Fruit fly (Drosophila melanogaster) whole organism, embryonic: ENCODE data around the gene CG42835.

Source experiments
- Bdp1 ChIP-seq: fragments of 200-800 bp; sonication (Bioruptor generic); optimal IDR thresholded peaks from 3 replicates; lab custom pipeline; 2016; ENCODE audit warnings: missing biosample characterization, missing genetic modification characterization
- BtbVII ChIP-seq: fragments of 200-800 bp; sonication (Bioruptor generic); optimal IDR thresholded peaks from 3 replicates; lab custom pipeline; 2017; ENCODE audit warnings: missing biosample characterization, mild to moderate bottlenecking, missing genetic modification characterization
- C15 ChIP-seq: fragments of 200-800 bp; sonication (Bioruptor generic); IDR thresholded peaks from 3 replicates; pipeline ENCODE4 v1.3.6; 2022; ENCODE audit warnings: missing biosample characterization, missing genetic modification characterization
- CG1024 ChIP-seq: fragments of 200-800 bp; sonication (Bioruptor generic); IDR thresholded peaks from 2 replicates; pipeline ENCODE4 v1.3.6; 2022; ENCODE audit warnings: missing biosample characterization, missing genetic modification characterization
- CG10267 ChIP-seq: fragments of 200-800 bp; sonication (Bioruptor generic); optimal IDR thresholded peaks from 2 replicates; lab custom pipeline; 2018; ENCODE audit warnings: missing biosample characterization, mild to moderate bottlenecking, missing genetic modification characterization, moderate library complexity
- CG11723 ChIP-seq: fragments of 200-800 bp; sonication (Bioruptor generic); optimal IDR thresholded peaks from 2 replicates; lab custom pipeline; 2017; ENCODE audit warnings: missing biosample characterization, mild to moderate bottlenecking, missing genetic modification characterization
- CG12299 ChIP-seq: fragments of 200-800 bp; sonication (Bioruptor generic); optimal IDR thresholded peaks from 2 replicates; lab custom pipeline; 2018; ENCODE audit warnings: missing biosample characterization, mild to moderate bottlenecking, missing genetic modification characterization
- CG14860 ChIP-seq: fragments of 200-800 bp; sonication (Bioruptor generic); IDR thresholded peaks from 3 replicates; pipeline ENCODE4 v1.3.6; 2022; ENCODE audit warnings: missing biosample characterization, missing genetic modification characterization; ENCODE audit not compliant: partially characterized antibody
- CG15269 ChIP-seq: fragments of 200-800 bp; sonication (Bioruptor generic); optimal IDR thresholded peaks from 2 replicates; lab custom pipeline; 2018; ENCODE audit warnings: missing biosample characterization, mild to moderate bottlenecking, missing genetic modification characterization, moderate library complexity
- CG16779 ChIP-seq: fragments of 200-800 bp; sonication (Bioruptor generic); IDR thresholded peaks from 2 replicates; pipeline ENCODE4 v1.3.6; 2022; ENCODE audit warnings: missing biosample characterization, missing genetic modification characterization
- CG17186 ChIP-seq: fragments of 200-800 bp; sonication (Bioruptor generic); optimal IDR thresholded peaks from 3 replicates; lab custom pipeline; 2017; ENCODE audit warnings: missing biosample characterization, missing genetic modification reagents, missing genetic modification characterization
- CG17802 ChIP-seq: fragments of 200-800 bp; sonication (Bioruptor generic); optimal IDR thresholded peaks from 2 replicates; lab custom pipeline; 2018; ENCODE audit warnings: missing biosample characterization, mild to moderate bottlenecking, missing genetic modification characterization, moderate library complexity
- CG18262 ChIP-seq: fragments of 200-800 bp; optimal IDR thresholded peaks from 3 replicates; lab custom pipeline; 2019; ENCODE audit warnings: missing biosample characterization, mild to moderate bottlenecking, missing genetic modification characterization, moderate library complexity
- CG2120 ChIP-seq: fragments of 200-800 bp; sonication (Bioruptor generic); optimal IDR thresholded peaks from 3 replicates; lab custom pipeline; 2016; ENCODE audit warnings: missing biosample characterization, missing genetic modification characterization
- CG3281 ChIP-seq: fragments of 200-800 bp; sonication (Bioruptor generic); optimal IDR thresholded peaks from 3 replicates; lab custom pipeline; 2017; ENCODE audit warnings: missing biosample characterization, mild to moderate bottlenecking, missing genetic modification characterization
- CG34422 ChIP-seq: fragments of 200-800 bp; sonication (Bioruptor generic); IDR thresholded peaks from 3 replicates; pipeline ENCODE4 v1.3.6; 2022; ENCODE audit warnings: missing biosample characterization, missing genetic modification characterization
- CG42726 ChIP-seq: fragments of 200-800 bp; sonication (Bioruptor generic); IDR thresholded peaks from 2 replicates; pipeline ENCODE4 v1.3.6; 2022; ENCODE audit warnings: missing biosample characterization, missing genetic modification characterization; ENCODE audit not compliant: partially characterized antibody
- CG6854 ChIP-seq: fragments of 200-800 bp; sonication (Bioruptor generic); optimal IDR thresholded peaks from 3 replicates; lab custom pipeline; 2017; ENCODE audit warnings: missing biosample characterization, mild to moderate bottlenecking, missing genetic modification characterization
- CG8290 ChIP-seq, 3 experiments: fragments of 200-800 bp; sonication (Bioruptor generic); optimal IDR thresholded peaks; 2 replicates each; lab custom pipeline; 2016 to 2019; ENCODE audit warnings: missing biosample characterization in 3 of 3, missing genetic modification characterization in 3 of 3, mild to moderate bottlenecking in 2 of 3, moderate library complexity in 1 of 3
- D19A ChIP-seq: fragments of 200-800 bp; optimal IDR thresholded peaks from 3 replicates; lab custom pipeline; 2019; ENCODE audit warnings: missing biosample characterization, mild to moderate bottlenecking, missing genetic modification characterization, moderate library complexity
- D19B ChIP-seq: fragments of 200-800 bp; sonication (Bioruptor generic); optimal IDR thresholded peaks from 2 replicates; lab custom pipeline; 2017; ENCODE audit warnings: missing biosample characterization, mild to moderate bottlenecking, missing genetic modification characterization
- Elba2 ChIP-seq: fragments of 200-800 bp; sonication (Bioruptor generic); optimal IDR thresholded peaks from 3 replicates; lab custom pipeline; 2016; ENCODE audit warnings: missing biosample characterization, missing genetic modification characterization
- H2.0 ChIP-seq: fragments of 200-800 bp; sonication (Bioruptor generic); IDR thresholded peaks from 2 replicates; pipeline ENCODE4 v1.3.6; 2022; ENCODE audit warnings: missing biosample characterization, missing genetic modification characterization
- HLH4C ChIP-seq: fragments of 200-800 bp; sonication (Bioruptor generic); IDR thresholded peaks from 3 replicates; pipeline ENCODE4 v1.3.6; 2022; ENCODE audit warnings: missing biosample characterization, missing genetic modification characterization; ENCODE audit not compliant: partially characterized antibody
- MBD-R2 ChIP-seq: fragments of 200-800 bp; sonication (Bioruptor generic); IDR thresholded peaks from 2 replicates; pipeline ENCODE4 v1.3.6; 2022; ENCODE audit warnings: missing biosample characterization, missing genetic modification characterization
- NFAT ChIP-seq: fragments of 200-800 bp; sonication (Bioruptor generic); IDR thresholded peaks from 2 replicates; pipeline ENCODE4 v1.3.6; 2022; ENCODE audit warnings: missing biosample characterization, missing genetic modification characterization
- NK7.1 ChIP-seq: fragments of 200-800 bp; sonication (Bioruptor generic); optimal IDR thresholded peaks from 3 replicates; lab custom pipeline; 2016; ENCODE audit warnings: missing biosample characterization, missing genetic modification characterization
- Neu2 ChIP-seq: fragments of 200-800 bp; sonication (Bioruptor generic); optimal IDR thresholded peaks from 3 replicates; lab custom pipeline; 2016; ENCODE audit warnings: missing biosample characterization, missing genetic modification characterization, borderline replicate concordance
- Six4 ChIP-seq: fragments of 200-800 bp; sonication (Bioruptor generic); optimal IDR thresholded peaks from 2 replicates; lab custom pipeline; 2016; ENCODE audit warnings: missing biosample characterization, missing genetic modification characterization
- Sry-β ChIP-seq: fragments of 200-800 bp; sonication (Bioruptor generic); optimal IDR thresholded peaks from 2 replicates; lab custom pipeline; 2018; ENCODE audit warnings: missing biosample characterization, mild to moderate bottlenecking, missing genetic modification characterization, moderate library complexity
- Stat92E ChIP-seq, 3 experiments: fragments of >200 bp in 2 of 3; fragments of 200-800 bp in 1 of 3; sonication (Bioruptor generic) in 1 of 3; optimal IDR thresholded peaks; 2 replicates each; lab custom pipeline; 2017 to 2019; ENCODE audit warnings: missing biosample characterization in 3 of 3, missing genetic modification characterization in 3 of 3, mild to moderate bottlenecking in 1 of 3, moderate library complexity in 1 of 3
- YL-1 ChIP-seq: fragments of 200-800 bp; sonication (Bioruptor generic); optimal IDR thresholded peaks from 3 replicates; lab custom pipeline; 2017; ENCODE audit warnings: missing biosample characterization, mild to moderate bottlenecking, missing genetic modification characterization
- ara ChIP-seq: fragments of 200-800 bp; sonication (Bioruptor generic); IDR thresholded peaks from 2 replicates; pipeline ENCODE4 v1.3.6; 2022; ENCODE audit warnings: missing biosample characterization, missing genetic modification characterization
- dmrt99B ChIP-seq: fragments of 200-800 bp; sonication (Bioruptor generic); optimal IDR thresholded peaks from 2 replicates; lab custom pipeline; 2018; ENCODE audit warnings: missing biosample characterization, mild to moderate bottlenecking, missing genetic modification characterization, moderate library complexity
- exex ChIP-seq: fragments of 200-800 bp; sonication (Bioruptor generic); optimal IDR thresholded peaks from 4 replicates; lab custom pipeline; 2018; ENCODE audit warnings: missing biosample characterization, mild to moderate bottlenecking, missing genetic modification characterization, moderate library complexity
- fu2 ChIP-seq: fragments of 200-800 bp; sonication (Bioruptor generic); optimal IDR thresholded peaks from 2 replicates; lab custom pipeline; 2016; ENCODE audit warnings: missing biosample characterization, missing genetic modification characterization
- gcm2 ChIP-seq: fragments of 200-800 bp; sonication (Bioruptor generic); optimal IDR thresholded peaks from 2 replicates; lab custom pipeline; 2016; ENCODE audit warnings: missing biosample characterization, missing genetic modification characterization
- insv ChIP-seq, 2 experiments: fragments of 200-800 bp; sonication (Bioruptor generic); optimal IDR thresholded peaks; 3 replicates each; lab custom pipeline; 2016 to 2018; ENCODE audit warnings: missing biosample characterization in 2 of 2, missing genetic modification characterization in 2 of 2
- jing ChIP-seq: fragments of 200-800 bp; sonication (Bioruptor generic); optimal IDR thresholded peaks from 2 replicates; lab custom pipeline; 2018; ENCODE audit warnings: missing biosample characterization, mild to moderate bottlenecking, missing genetic modification characterization
- jumu ChIP-seq: fragments of 200-800 bp; sonication (Bioruptor generic); optimal IDR thresholded peaks from 3 replicates; lab custom pipeline; 2016; ENCODE audit warnings: missing biosample characterization, missing genetic modification characterization
- ken ChIP-seq: fragments of 200-800 bp; sonication (Bioruptor generic); IDR thresholded peaks from 3 replicates; pipeline ENCODE4 v1.3.6; 2022; ENCODE audit warnings: missing biosample characterization, missing genetic modification characterization
- lilli ChIP-seq: fragments of 200-800 bp; sonication (Bioruptor generic); optimal IDR thresholded peaks from 3 replicates; lab custom pipeline; 2016; ENCODE audit warnings: missing biosample characterization, missing genetic modification characterization
- mam ChIP-seq: fragments of 200-800 bp; sonication (Bioruptor generic); optimal IDR thresholded peaks from 3 replicates; lab custom pipeline; 2016; ENCODE audit warnings: missing biosample characterization, missing genetic modification characterization
- run ChIP-seq: fragments of 200-800 bp; sonication (Bioruptor generic); optimal IDR thresholded peaks from 3 replicates; lab custom pipeline; 2018; ENCODE audit warnings: missing biosample characterization, mild to moderate bottlenecking, missing genetic modification characterization
- slp2 ChIP-seq: fragments of 200-800 bp; sonication (Bioruptor generic); optimal IDR thresholded peaks from 2 replicates; lab custom pipeline; 2016; ENCODE audit warnings: missing biosample characterization, missing genetic modification characterization
- so ChIP-seq: fragments of 200-800 bp; sonication (Bioruptor generic); IDR thresholded peaks from 3 replicates; pipeline ENCODE4 v1.3.6; 2022; ENCODE audit warnings: missing biosample characterization, missing genetic modification characterization
- toy ChIP-seq: fragments of 200-800 bp; sonication (Bioruptor generic); IDR thresholded peaks from 2 replicates; pipeline ENCODE4 v1.3.6; 2022; ENCODE audit warnings: missing biosample characterization, missing genetic modification characterization
- wek ChIP-seq: fragments of 200-800 bp; sonication (Bioruptor generic); optimal IDR thresholded peaks from 3 replicates; lab custom pipeline; 2018; ENCODE audit warnings: missing biosample characterization, mild to moderate bottlenecking, missing genetic modification characterization, moderate library complexity
- zfh2 ChIP-seq: fragments of 200-800 bp; sonication (Bioruptor generic); optimal IDR thresholded peaks from 2 replicates; lab custom pipeline; 2016; ENCODE audit warnings: missing biosample characterization, missing genetic modification characterization

CG42835 gene

DNA sequence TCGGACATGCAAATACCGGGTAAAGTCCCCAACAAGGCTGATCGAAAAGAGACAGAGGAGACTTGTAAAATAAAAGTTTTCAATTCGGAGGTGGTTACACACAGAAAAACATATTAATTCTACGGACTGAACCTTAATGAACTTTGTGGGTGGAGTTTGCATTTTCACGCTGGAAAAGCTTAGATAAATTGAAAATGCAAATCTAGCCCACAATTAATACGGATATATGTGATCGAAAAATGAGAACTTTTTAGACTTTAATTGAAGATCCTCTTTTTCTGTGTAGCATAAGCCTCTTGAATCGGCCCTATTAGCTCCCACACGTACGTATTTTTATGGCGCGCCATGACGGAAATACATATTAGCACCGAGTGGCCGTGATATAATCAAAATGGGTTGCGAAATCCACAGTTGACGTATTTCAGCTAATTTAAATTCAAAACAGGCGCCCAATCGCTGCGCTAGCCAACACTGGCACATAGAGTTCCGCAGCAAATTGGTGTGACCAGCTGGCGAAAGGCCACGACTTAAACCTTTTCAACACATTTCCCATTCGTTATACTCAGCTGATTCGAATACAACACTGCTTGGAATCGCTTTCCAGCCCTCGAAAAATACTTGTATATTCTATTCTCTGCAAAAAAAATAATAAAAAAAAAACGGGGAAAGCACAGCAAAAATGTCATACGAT, 35.0 kb upstream of the CG42835 start (continued):
- TF ChIP-seq CG10267 (tag; lab: Kevin White, UChicago) (peak; percentile 98), slp2 (GFP tag; lab: Kevin White, UChicago) (no peak), CG18262 (tag; lab: Kevin White, UChicago) (peak; percentile 28), D19A (tag; lab: Kevin White, UChicago) (peak; percentile 12), CG3281 (peak; percentile 71), Bdp1 (GFP tag; lab: Kevin White, UChicago) (peak; percentile 59), CG6854 (GFP tag; lab: Kevin White, UChicago) (peak; percentile 60), jumu (GFP tag; lab: Kevin White, UChicago) (peak; percentile 67), CG16779 (GFP tag; lab: Robert Waterston, UW) (0 out of 2 replicates have a peak, but pooled peaks have one; percentile 18), Neu2 (GFP tag; lab: Kevin White, UChicago) (no peak), Sry-β (GFP tag; lab: Kevin White, UChicago) (no peak), MBD-R2 (GFP tag; lab: Robert Waterston, UW) (peak; percentile 80), HLH4C (GFP tag; lab: Robert Waterston, UW) (no peak), CG17186 (GFP tag; lab: Kevin White, UChicago) (peak; percentile 71), gcm2 (GFP tag; lab: Kevin White, UChicago) (peak; percentile 3), NK7.1 (GFP tag; lab: Kevin White, UChicago) (peak; percentile 17), Stat92E (GFP tag; optimal IDR thresholded peaks at IDR 0.05; lab: Kevin White, UChicago) (no peak), CG17802 (tag; lab: Kevin White, UChicago) (peak; percentile 9), toy (no peak), CG42726 (no peak), mam (GFP tag; lab: Kevin White, UChicago) (peak; percentile 84), CG8290 (GFP tag; optimal IDR thresholded peaks at IDR 0.05; lab: Kevin White, UChicago) (peak; percentile 61), CG8290 (tag; optimal IDR thresholded peaks at IDR 0.05; lab: Kevin White, UChicago) (peak in 1 of 2 experiments; percentile 85), CG15269 (peak; percentile 75), so (GFP tag; lab: Robert Waterston, UW) (no peak), run (tag; lab: Kevin White, UChicago) (no peak), NFAT (GFP tag; lab: Robert Waterston, UW) (peak; percentile 54), zfh2 (peak; percentile 61), D19B (GFP tag; lab: Kevin White, UChicago) (no peak), CG1024 (GFP tag; lab: Robert Waterston, UW) (no peak), Six4 (no peak), jing (GFP tag; lab: Kevin White, UChicago) (peak; percentile 23), C15 (no peak), lilli (GFP tag; lab: Kevin White, UChicago) (peak; percentile 69), YL-1 (GFP tag; lab: Kevin White, UChicago) (peak; percentile 74), fu2 (GFP tag; lab: Kevin White, UChicago) (peak; percentile 61), Elba2 (peak; percentile 34), CG12299 (peak; percentile 1), insv (GFP tag; optimal IDR thresholded peaks at IDR 0.05; lab: Kevin White, UChicago) (peak in 1 of 2 experiments; percentile 36), ara (GFP tag; lab: Robert Waterston, UW) (peak; percentile 40; the same call in 1 of the 2 replicates), CG14860 (GFP tag; lab: Robert Waterston, UW) (no peak), CG34422 (GFP tag; lab: Robert Waterston, UW) (no peak; the same call in 2 of the 3 replicates), exex (no peak), BtbVII (GFP tag; lab: Kevin White, UChicago) (peak; percentile 31), CG2120 (GFP tag; lab: Kevin White, UChicago) (peak; percentile 83), CG11723 (GFP tag; lab: Kevin White, UChicago) (no peak), dmrt99B (peak; percentile 61), ken (peak; percentile 74), wek (GFP tag; lab: Kevin White, UChicago) (peak; percentile 46), H2.0 (no peak)
